Fruit fly (Drosophila melanogaster): ENCODE results near the gene dsx.

dsx gene

DNA sequence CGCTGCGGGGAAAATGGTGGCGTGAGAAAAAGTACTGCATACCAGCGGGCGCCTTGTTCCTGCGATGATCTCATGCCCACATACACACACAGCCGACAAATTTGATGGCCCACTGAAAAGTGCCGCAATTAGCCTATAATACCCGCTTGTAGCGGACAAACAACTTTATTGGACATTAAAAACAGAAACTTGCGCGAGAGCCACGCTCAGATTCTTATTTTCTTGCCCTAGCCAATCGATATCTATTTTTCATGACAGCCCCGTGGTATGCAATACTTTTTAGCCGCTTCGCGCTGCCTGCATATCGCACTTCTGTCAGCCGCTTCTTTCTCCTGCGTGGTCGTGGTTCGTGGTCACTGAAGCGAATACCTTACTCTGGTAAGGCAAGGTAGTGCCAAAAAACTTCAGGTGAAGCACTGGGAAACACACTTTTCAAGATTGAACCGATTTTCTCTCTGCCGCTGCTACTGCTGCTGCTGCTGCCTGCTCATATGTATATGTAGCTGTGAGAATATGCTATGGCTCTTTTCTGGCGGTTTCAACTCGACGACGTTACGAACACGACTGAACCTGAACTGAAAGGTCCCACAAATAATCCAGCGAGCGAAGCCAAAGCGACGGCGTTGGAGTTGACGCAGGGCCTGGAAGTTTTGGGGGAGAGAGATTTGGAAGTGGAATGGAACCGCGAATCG is 80.9 kb downstream of the dsx start, which contains the start of gene CG17816:
Gene CG17816, minus strand, starts transcription at position 567 of the 692 bp plus-strand sequence.
- no peak for TF ChIP-seq bab1 (GFP tag; optimal IDR thresholded peaks at IDR 0.05)
- peak; percentile 32 for TF ChIP-seq pad (GFP tag; optimal IDR thresholded peaks at IDR 0.05)
- no peak for TF ChIP-seq CG7045 (GFP tag; optimal IDR thresholded peaks at IDR 0.05)
- no peak for TF ChIP-seq CG1620 (GFP tag; optimal IDR thresholded peaks at IDR 0.05)

DNA sequence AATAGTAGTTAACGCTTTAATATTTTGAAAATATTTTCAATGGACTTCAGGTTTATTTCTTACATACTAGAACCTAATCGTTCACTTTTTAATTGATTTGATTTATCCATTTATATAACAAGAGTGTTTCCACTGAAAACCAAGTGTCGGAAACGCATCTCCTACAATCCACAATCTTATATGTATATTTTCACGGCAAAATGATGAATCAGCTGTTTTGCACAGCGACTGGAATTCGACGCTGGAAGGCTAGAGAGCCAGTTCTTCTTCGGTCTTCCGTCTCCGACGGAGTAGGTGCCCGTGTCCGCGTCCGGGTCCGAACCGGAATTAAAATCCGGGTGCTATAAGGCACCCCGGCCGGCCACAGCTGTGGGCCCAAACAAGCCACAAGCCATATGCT is 82.8 kb downstream of the dsx start:
- no peak for TF ChIP-seq CG7101 (tag; optimal IDR thresholded peaks at IDR 0.05)
- no peak for TF ChIP-seq CG12768 (GFP tag; optimal IDR thresholded peaks at IDR 0.05)
